Fruit fly (Drosophila melanogaster) Kc167 (cell line): ENCODE data around the gene Btk.

ENCODE experiments used
- Myc ChIP-seq: fragments of >200 bp; optimal IDR thresholded peaks from 2 replicates; lab custom pipeline; 2017; ENCODE audit warnings: missing external identifiers
- Sin3A ChIP-seq: fragments of >200 bp; optimal IDR thresholded peaks from 2 replicates; lab custom pipeline; 2018; ENCODE audit warnings: missing external identifiers
- h ChIP-seq: fragments of >200 bp; optimal IDR thresholded peaks from 3 replicates; lab custom pipeline; 2018; ENCODE audit warnings: missing external identifiers
- insv ChIP-seq: fragments of >200 bp; optimal IDR thresholded peaks from 3 replicates; lab custom pipeline; 2018; ENCODE audit warnings: missing external identifiers
- psq ChIP-seq: fragments of >200 bp; optimal IDR thresholded peaks from 2 replicates; lab custom pipeline; 2017; ENCODE audit warnings: missing external identifiers
- ttk ChIP-seq: sonication (Bioruptor generic); optimal IDR thresholded peaks from 2 replicates; lab custom pipeline; 2017; ENCODE audit warnings: missing external identifiers

DNA sequence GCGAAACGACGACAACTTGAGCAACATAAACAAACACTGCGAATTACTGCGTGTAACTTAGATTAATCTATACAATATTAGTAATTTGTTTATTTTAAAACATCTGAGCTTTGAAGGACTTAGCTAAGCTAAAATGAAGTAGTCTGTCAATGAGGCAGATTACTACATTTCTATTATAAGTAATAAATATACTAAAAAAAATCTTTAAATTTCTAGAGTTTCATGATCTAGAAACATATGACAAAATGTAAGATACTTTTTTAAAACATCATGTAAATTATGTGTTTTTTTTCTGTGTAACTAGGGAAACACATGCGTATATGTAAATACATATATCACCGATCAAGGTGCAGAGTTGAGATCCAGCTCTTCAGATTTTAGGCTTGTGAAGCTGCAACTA, 34.7 kb downstream of the Btk start:
- no peak for TF ChIP-seq h (lab: Kevin White, UChicago)
- no peak for TF ChIP-seq ttk
- no peak for TF ChIP-seq Myc (lab: Kevin White, UChicago)
- no peak for TF ChIP-seq psq (lab: Kevin White, UChicago)
- TF ChIP-seq insv (lab: Kevin White, UChicago) = no peak
- no peak for TF ChIP-seq Sin3A (lab: Kevin White, UChicago)
